Worm (Caenorhabditis elegans): Measurements from ENCODE around the gene F22E5.2.

DNA sequence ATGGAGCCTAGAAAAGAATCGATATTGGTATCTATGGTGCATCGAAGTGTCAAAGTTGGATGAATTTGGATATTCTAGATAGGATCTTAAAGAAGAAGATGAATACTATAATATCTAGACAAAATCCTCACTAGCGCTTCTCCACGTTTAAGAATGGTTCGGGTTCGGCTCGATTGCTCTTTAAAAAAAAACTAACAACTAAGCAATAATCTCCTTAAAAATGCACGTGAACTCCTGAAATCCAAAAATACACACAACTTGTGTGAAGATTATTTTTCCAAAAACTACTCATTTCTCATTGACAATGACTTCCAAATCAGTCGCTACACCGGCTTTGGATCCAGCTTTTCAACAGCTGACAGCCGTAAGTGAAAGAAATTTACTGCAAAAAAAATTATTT lies 34.0 kb upstream of the F22E5.2 start, which contains the start of gene D2062.1:
- TF ChIP-seq tbx-2 (tag; optimal IDR thresholded peaks at IDR 0.05) (no peak), mdl-1 (tag; optimal IDR thresholded peaks at IDR 0.05) (no peak), unc-39 (tag; optimal IDR thresholded peaks at IDR 0.05) (no peak), nhr-77 (tag; optimal IDR thresholded peaks at IDR 0.05) (no peak), nhr-237 (tag; optimal IDR thresholded peaks at IDR 0.05) (no peak), nhr-28 (tag; optimal IDR thresholded peaks at IDR 0.05) (no peak), fkh-10 (GFP tag; optimal IDR thresholded peaks at IDR 0.05) (no peak), pha-4 (tag; optimal IDR thresholded peaks at IDR 0.05) (no peak), fos-1 (tag; optimal IDR thresholded peaks at IDR 0.05) (no peak)
